Worm (Caenorhabditis elegans) whole organism, mixed stage, embryonic: ENCODE measurements around the gene ckc-1.

Experiments used
- elt-1 ChIP-seq: sonication (generic microtip); optimal IDR thresholded peaks from 2 replicates; lab custom pipeline; 2017; ENCODE audit warnings: missing genetic modification characterization, mild to moderate bottlenecking, missing compliant biosample characterization, antibody characterized with exemption, moderate library complexity, borderline replicate concordance; ENCODE audit not compliant: insufficient read depth
- lsy-2 ChIP-seq: fragments of 150-350 bp; optimal IDR thresholded peaks from 2 replicates; lab custom pipeline; 2014; ENCODE audit warnings: missing biosample characterization, missing genetic modification characterization
- mab-5 ChIP-seq: fragments of 150-350 bp; optimal IDR thresholded peaks from 2 replicates; lab custom pipeline; 2014; ENCODE audit warnings: missing biosample characterization, missing genetic modification characterization
- mls-2 ChIP-seq: sonication (generic microtip); optimal IDR thresholded peaks from 2 replicates; lab custom pipeline; 2016; ENCODE audit warnings: mild to moderate bottlenecking, missing genetic modification characterization, moderate library complexity, missing compliant biosample characterization
- nhr-76 ChIP-seq: sonication (generic microtip); optimal IDR thresholded peaks from 2 replicates; lab custom pipeline; 2017; ENCODE audit warnings: missing biosample characterization, missing genetic modification characterization
- sem-2 ChIP-seq: fragments of 200-800 bp; sonication (Bioruptor generic); optimal IDR thresholded peaks from 2 replicates; lab custom pipeline; 2018; ENCODE audit warnings: mild to moderate bottlenecking, missing genetic modification characterization, missing compliant biosample characterization

- TF ChIP-seq sem-2 (GFP tag; lab: Kevin White, UChicago) (no peak), elt-1 (tag; lab: Kevin White, UChicago) (peak; percentile 85), mls-2 (no peak), mab-5 (no peak), lsy-2 (no peak), nhr-76 (no peak)
Measured at ce11 chrX:3596303-3596772, 19.9 kb downstream of the ckc-1 start, which contains the start of gene T27A10.6.
